Fruit fly (Drosophila melanogaster): Measurements from ENCODE around the gene CG12016.

CG12016 gene

DNA sequence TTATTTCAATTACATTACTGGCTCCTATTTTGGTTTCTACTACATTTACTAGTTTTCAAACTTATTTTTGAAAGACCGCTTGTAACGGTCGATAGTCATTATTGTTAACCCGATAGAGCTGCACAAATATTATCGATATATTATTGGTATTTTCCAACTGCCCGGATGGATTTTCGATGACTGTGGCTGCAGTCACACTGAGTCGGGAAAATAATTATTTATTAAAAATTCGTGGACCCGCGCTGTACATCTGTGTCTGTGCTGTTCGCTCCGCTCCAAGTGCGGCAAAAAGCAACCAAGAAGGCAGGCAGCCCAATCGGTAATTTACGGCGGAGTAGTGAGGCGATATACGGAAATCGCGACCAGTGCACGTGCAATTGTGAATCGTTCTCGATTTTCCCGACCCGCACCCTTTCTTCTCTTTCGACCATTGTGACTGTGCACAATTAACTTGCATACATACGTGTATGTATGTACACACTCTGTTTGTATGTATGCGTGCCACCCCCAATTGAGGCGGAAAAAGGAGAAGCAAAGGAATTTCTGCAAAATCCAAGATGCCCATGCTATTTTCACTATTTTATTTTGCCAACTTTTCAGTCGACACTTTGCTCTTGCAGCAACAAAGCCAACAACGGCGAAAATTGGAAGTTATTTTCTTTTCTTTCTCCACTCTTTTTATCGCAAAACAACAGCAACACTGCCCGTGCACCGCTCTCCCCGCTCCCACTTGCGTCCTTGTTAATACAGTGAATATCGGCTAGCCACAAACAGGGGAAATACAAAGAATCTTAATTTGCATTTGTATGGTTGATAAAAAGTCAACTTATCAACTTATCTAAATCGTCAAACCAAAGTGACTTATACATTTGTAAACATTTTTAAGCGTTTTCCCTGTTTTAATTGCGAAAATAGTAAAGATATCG, 15.6 kb upstream of the CG12016 start, which contains the start of gene ZnT63C:
ZnT63C (plus strand) TSS at position 175 of the 926 bp plus-strand sequence.
- TF ChIP-seq usp (GFP tag; optimal IDR thresholded peaks at IDR 0.05), result no peak
- no peak for TF ChIP-seq EcR (GFP tag; optimal IDR thresholded peaks at IDR 0.05)
- TF ChIP-seq psq (optimal IDR thresholded peaks at IDR 0.05), result no peak
- no peak for TF ChIP-seq pan (optimal IDR thresholded peaks at IDR 0.05)
- TF ChIP-seq CG8478 (optimal IDR thresholded peaks at IDR 0.05), result no peak
- TF ChIP-seq Dll (optimal IDR thresholded peaks at IDR 0.05), result no peak

DNA sequence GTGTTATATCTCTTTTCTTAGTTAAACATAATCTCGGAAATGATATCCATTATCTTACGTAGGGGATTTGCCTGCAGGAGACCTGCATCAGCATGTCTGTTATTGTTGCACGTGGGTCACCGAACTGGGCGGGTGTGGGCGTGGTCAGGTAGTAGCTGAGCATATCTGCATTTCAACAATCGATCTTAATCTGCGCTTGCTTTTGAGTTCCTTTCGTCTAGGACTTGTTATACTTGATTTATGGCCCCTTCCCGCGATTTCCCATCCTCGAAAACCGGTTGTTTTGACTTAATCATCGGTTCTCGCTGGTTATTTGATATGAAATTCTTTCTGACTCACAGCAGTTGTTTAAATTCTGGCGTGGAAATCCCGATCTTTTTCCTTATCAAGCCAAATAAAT, 14.6 kb upstream of the CG12016 start:
- TF ChIP-seq EcR (GFP tag; optimal IDR thresholded peaks at IDR 0.05) (no peak), pan (optimal IDR thresholded peaks at IDR 0.05) (no peak), usp (GFP tag; optimal IDR thresholded peaks at IDR 0.05) (no peak), Dll (optimal IDR thresholded peaks at IDR 0.05) (no peak), CG8478 (optimal IDR thresholded peaks at IDR 0.05) (no peak), psq (optimal IDR thresholded peaks at IDR 0.05) (no peak)

DNA sequence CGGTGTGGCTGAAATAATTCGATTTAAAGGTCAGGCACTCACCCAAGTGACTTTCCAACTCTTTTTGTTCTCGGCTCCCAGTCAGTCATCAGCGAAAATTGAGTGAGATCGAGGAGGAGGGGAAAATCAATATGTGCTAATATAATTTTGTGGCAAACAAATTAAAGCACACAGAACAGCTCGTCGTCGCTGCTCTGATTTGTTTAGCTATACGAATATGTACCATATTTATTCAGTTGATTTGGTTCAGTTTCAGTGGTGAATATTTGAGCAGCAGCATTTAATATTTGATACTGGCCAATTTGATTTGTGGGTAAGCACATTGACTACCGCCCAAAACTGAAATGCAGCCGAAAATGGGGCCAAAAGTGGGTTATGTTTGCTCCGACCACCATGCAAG, 13.9 kb upstream of the CG12016 start:
- TF ChIP-seq CG8478 (optimal IDR thresholded peaks at IDR 0.05) (no peak), EcR (GFP tag; optimal IDR thresholded peaks at IDR 0.05) (no peak), pan (optimal IDR thresholded peaks at IDR 0.05) (no peak), Dll (optimal IDR thresholded peaks at IDR 0.05) (no peak), usp (GFP tag; optimal IDR thresholded peaks at IDR 0.05) (no peak), psq (optimal IDR thresholded peaks at IDR 0.05) (no peak)

DNA sequence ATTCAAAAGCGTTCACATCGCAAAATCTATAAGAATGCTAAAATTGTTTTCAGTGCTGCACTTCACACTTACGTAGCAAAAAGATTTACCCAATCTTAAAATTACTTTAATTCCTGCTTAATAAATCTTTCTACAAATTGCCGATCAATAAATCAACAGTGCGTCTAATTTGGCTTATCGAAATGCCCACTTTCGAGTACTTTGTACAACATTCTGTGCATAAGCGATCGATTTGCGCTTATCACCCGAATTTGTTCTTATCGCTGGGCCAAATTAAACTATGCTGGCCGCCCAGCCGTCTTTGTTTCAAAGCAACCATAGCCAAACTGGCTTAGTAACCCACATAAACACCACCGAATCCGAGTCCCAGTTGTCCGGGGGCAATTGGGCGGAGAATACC, 12.8 kb upstream of the CG12016 start:
- TF ChIP-seq pan (optimal IDR thresholded peaks at IDR 0.05) (no peak), Dll (optimal IDR thresholded peaks at IDR 0.05) (no peak), CG8478 (optimal IDR thresholded peaks at IDR 0.05) (no peak), EcR (GFP tag; optimal IDR thresholded peaks at IDR 0.05) (no peak), psq (optimal IDR thresholded peaks at IDR 0.05) (no peak), usp (GFP tag; optimal IDR thresholded peaks at IDR 0.05) (no peak)

DNA sequence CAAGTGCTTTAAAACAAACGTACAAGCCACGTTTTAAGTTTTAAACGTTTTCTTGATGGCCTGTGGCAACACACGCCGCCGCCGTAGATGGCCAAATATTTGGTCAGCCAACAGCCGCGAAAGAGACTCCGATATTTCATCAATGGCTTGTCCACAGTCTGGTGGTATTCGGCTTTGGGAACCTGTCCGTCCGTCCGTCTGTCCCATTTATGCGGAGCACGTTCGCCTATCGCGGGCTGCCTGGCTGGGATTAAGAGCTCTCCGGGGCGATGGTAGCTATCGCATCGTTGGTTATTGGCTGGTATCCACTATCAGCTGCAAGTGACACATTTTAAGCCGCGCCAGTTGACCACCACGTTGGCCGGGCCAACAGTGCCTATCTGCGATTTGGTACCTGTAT, 11.8 kb upstream of the CG12016 start:
- TF ChIP-seq usp (GFP tag; optimal IDR thresholded peaks at IDR 0.05), result no peak
- no peak for TF ChIP-seq EcR (GFP tag; optimal IDR thresholded peaks at IDR 0.05)
- no peak for TF ChIP-seq CG8478 (optimal IDR thresholded peaks at IDR 0.05)
- TF ChIP-seq Dll (optimal IDR thresholded peaks at IDR 0.05), result no peak
- no peak for TF ChIP-seq pan (optimal IDR thresholded peaks at IDR 0.05)
- no peak for TF ChIP-seq psq (optimal IDR thresholded peaks at IDR 0.05)

DNA sequence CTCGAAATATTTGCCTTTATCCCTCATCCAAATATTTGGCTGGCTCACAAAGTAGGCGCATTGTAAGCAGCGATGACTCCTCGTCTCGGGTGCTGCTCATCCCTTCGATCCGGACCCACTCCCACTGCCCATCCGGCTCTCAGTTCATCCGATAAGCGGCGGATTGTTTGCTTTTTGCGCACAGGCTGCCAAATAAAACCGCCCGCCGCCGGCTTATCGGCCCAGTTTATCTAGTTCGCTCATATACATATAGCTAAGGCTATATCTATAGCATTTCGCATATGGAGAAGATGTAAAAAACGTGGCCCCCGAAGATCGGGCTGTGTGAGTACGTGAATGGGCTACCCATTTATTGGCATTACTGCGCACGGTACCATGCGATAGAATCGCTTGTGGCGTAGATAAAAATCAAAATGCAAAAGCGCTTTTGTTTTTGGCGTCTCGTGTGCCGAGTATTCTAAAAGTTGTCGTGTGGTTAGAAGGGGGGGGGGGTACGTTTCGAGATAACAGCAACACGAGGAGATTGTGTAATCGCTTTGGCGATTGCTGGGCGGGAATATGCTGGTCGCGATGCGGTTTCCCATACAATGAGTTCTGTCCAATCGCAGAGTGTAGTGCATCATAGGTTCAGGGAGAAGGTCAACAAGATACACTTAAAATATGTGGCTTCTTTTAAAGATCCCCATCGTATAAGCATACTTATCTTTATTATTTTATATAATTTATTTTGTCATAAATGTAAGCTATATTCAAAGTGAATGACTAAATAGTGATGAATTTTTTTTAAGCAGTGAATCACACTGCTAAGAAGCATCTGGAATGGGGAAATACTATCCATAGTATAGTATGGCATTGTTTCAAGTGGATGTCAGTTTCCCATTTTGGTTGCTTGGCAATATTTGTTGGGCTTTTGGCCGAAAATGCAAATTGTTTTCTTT, 10.4 kb upstream of the CG12016 start:
- TF ChIP-seq EcR (GFP tag; optimal IDR thresholded peaks at IDR 0.05), result no peak
- TF ChIP-seq usp (GFP tag; optimal IDR thresholded peaks at IDR 0.05), result no peak
- no peak for TF ChIP-seq Dll (optimal IDR thresholded peaks at IDR 0.05)
- no peak for TF ChIP-seq psq (optimal IDR thresholded peaks at IDR 0.05)
- no peak for TF ChIP-seq pan (optimal IDR thresholded peaks at IDR 0.05)
- no peak for TF ChIP-seq CG8478 (optimal IDR thresholded peaks at IDR 0.05)

DNA sequence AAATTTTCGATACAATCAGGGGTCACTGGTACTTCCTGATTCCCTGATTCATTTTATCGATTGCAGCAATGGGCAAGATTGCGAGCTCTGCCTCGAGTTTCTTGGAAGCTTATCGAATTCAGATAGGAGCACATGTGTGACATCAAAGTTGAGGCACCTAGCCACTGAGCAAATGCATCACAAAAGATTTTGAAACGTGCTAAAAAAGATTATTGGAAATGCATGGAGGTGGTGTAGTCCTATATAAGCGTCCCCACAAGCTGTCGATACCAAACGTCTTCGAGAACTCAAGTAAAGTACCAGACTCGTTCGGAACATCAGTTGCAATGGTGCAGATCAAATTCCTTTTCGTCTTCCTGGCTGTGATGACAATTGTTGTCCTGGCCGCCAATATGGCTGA, 5.3 kb upstream of the CG12016 start, which contains the start of gene Drsl2:
Drsl2 (plus strand) TSS at position 301 of the 400 bp plus-strand sequence.
- TF ChIP-seq pan (optimal IDR thresholded peaks at IDR 0.05) (no peak), psq (optimal IDR thresholded peaks at IDR 0.05) (no peak), usp (GFP tag; optimal IDR thresholded peaks at IDR 0.05) (no peak), CG8478 (optimal IDR thresholded peaks at IDR 0.05) (no peak), EcR (GFP tag; optimal IDR thresholded peaks at IDR 0.05) (no peak), Dll (optimal IDR thresholded peaks at IDR 0.05) (no peak)

DNA sequence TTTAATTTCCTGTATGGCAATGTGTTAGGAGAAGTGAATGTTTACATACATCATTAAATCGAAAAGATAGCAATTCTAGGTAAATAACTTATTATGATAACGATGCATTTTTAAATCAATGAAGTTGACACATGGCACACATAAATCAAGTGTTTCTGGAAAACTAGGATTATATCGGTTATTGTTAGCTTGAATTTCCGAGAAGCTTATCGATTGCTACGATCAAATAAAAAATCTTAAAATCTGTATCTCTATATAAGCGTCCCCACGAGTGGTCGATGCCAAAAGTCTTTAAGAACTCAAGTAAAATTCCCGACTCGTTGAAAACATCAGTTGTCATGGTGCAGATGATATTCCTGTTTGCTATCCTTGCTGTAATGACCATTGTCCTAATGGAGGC, 4.7 kb upstream of the CG12016 start, which contains the start of gene Drsl3:
Drsl3 (plus strand) TSS at position 301 of the 400 bp plus-strand sequence.
- TF ChIP-seq usp (GFP tag; optimal IDR thresholded peaks at IDR 0.05), result no peak
- no peak for TF ChIP-seq psq (optimal IDR thresholded peaks at IDR 0.05)
- TF ChIP-seq Dll (optimal IDR thresholded peaks at IDR 0.05), result no peak
- TF ChIP-seq EcR (GFP tag; optimal IDR thresholded peaks at IDR 0.05), result no peak
- TF ChIP-seq pan (optimal IDR thresholded peaks at IDR 0.05), result no peak
- no peak for TF ChIP-seq CG8478 (optimal IDR thresholded peaks at IDR 0.05)

DNA sequence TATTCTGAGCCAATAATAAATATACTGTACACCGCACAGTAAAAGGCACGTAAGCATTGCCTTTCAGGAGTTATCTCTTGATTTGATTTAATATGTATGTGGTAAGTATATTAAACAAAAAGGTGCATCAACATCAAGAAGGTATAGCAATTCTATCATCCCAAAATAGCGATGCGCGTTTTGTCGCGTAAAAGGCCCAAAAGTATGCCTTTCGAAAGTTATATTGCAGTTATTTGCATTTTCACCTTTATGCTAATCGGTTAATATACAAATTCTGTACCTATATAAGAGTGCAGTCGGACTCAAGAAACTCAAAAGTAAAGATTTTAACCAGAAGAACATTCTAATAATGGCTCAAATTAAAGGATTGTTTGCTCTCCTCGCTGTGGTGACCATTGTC, 4.1 kb upstream of the CG12016 start, which contains the start of gene Drsl4:
Drsl4 (plus strand) TSS at position 333 of the 400 bp plus-strand sequence.
- TF ChIP-seq Dll (optimal IDR thresholded peaks at IDR 0.05) (no peak), psq (optimal IDR thresholded peaks at IDR 0.05) (no peak), CG8478 (optimal IDR thresholded peaks at IDR 0.05) (no peak), usp (GFP tag; optimal IDR thresholded peaks at IDR 0.05) (no peak), EcR (GFP tag; optimal IDR thresholded peaks at IDR 0.05) (no peak), pan (optimal IDR thresholded peaks at IDR 0.05) (no peak)

DNA sequence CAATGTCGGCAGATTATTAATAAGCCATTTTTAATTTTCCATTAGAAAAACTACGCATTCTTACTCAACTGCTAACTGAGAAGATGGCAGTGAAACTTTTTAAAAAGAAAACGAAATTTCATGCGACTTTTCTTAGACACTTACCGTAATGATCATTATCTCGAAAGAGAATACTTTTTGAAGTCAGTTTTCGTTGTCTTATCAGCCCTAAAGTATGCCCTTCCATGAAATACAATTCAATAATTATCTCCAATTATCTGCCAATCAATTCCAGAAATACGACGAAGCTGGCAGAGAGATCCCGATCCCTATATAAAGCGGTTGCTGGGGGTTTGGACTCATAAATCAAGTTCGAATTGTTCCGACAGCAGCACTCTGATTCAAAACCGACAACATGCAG, 2.9 kb upstream of the CG12016 start, which contains the start of gene Drsl5:
Drsl5 (plus strand) TSS at position 341 of the 400 bp plus-strand sequence.
- TF ChIP-seq usp (GFP tag; optimal IDR thresholded peaks at IDR 0.05) (no peak), EcR (GFP tag; optimal IDR thresholded peaks at IDR 0.05) (no peak), Dll (optimal IDR thresholded peaks at IDR 0.05) (no peak), CG8478 (optimal IDR thresholded peaks at IDR 0.05) (no peak), psq (optimal IDR thresholded peaks at IDR 0.05) (no peak), pan (optimal IDR thresholded peaks at IDR 0.05) (no peak)
